Worm (Caenorhabditis elegans) whole organism, L4/young adult: ENCODE data around the gene C10E2.2.

Experiments
- W03F9.2 ChIP-seq: fragments of 150-350 bp; optimal IDR thresholded peaks from 2 replicates; lab custom pipeline; 2014; ENCODE audit warnings: missing biosample characterization, missing genetic modification characterization
- dao-5 ChIP-seq: sonication (generic microtip); optimal IDR thresholded peaks from 2 replicates; lab custom pipeline; 2016; ENCODE audit warnings: missing genotype, missing genetic modification characterization, moderate library complexity, missing compliant biosample characterization
- him-1 ChIP-seq: sonication (generic microtip); optimal IDR thresholded peaks from 2 replicates; lab custom pipeline; 2016; ENCODE audit warnings: missing genotype, missing genetic modification reagents, missing genetic modification characterization, missing compliant biosample characterization

- TF ChIP-seq dao-5 (tag; lab: Kevin White, UChicago) (no peak), him-1 (tag; lab: Kevin White, UChicago) (no peak), W03F9.2 (tag; lab: Kevin White, UChicago) (no peak)
These were observed 41.0 kb downstream of the C10E2.2 start, which contains the start of gene T01C8.2 for ce11 chrX:16786021-16786488.
